Fruit fly (Drosophila melanogaster): ENCODE data around the gene CG8188.
A peak's percentile ranks its signal among the peaks of the same experiment; 100 is the strongest.

The CG8188 gene

dm6 chrX:17698864-17699504, 3.8 kb downstream of the CG8188 start (continued):
- TF ChIP-seq Nf-YA (GFP tag; IDR thresholded peaks at IDR 0.05) (peak; percentile 65), CG2678 (tag; optimal IDR thresholded peaks at IDR 0.05) (peak; percentile 95), ems (GFP tag; optimal IDR thresholded peaks at IDR 0.05) (peak; percentile 80), pros (GFP tag; optimal IDR thresholded peaks at IDR 0.05) (peak; percentile 54), CG3726 (GFP tag; IDR thresholded peaks at IDR 0.05) (no peak), CG6791 (GFP tag; IDR thresholded peaks at IDR 0.05; ENCODE audit: partially characterized antibody) (no peak), CG6854 (GFP tag; optimal IDR thresholded peaks at IDR 0.05) (peak; percentile 89), dysf (GFP tag; IDR thresholded peaks at IDR 0.05) (peak; percentile 87; the same call in 2 of the 3 replicates), CG14710 (tag; optimal IDR thresholded peaks at IDR 0.05) (peak; percentile 86), tna (GFP tag; IDR thresholded peaks at IDR 0.05; ENCODE audit: partially characterized antibody) (no peak), CG5953 (GFP tag; IDR thresholded peaks at IDR 0.05) (no peak), Oli (tag; optimal IDR thresholded peaks at IDR 0.05) (peak; percentile 91), dimm (GFP tag; IDR thresholded peaks at IDR 0.05) (no peak), CG9817 (tag; optimal IDR thresholded peaks at IDR 0.05) (peak; percentile 71), row (GFP tag; IDR thresholded peaks at IDR 0.05) (peak; percentile 92), rib (GFP tag; IDR thresholded peaks at IDR 0.05) (no peak), Fer1 (GFP tag; optimal IDR thresholded peaks at IDR 0.05) (peak; percentile 90), croc (GFP tag; conservative IDR thresholded peaks at IDR 0.05) (peak; percentile 62), Eip74EF (GFP tag; optimal IDR thresholded peaks at IDR 0.05) (peak in 1 of 2 experiments; percentile 73), CG10959 (GFP tag; IDR thresholded peaks at IDR 0.05) (peak; percentile 37), her (GFP tag; optimal IDR thresholded peaks at IDR 0.05) (peak; percentile 75), HmgZ (tag; optimal IDR thresholded peaks at IDR 0.05) (peak; percentile 79), CG17568 (GFP tag; optimal IDR thresholded peaks at IDR 0.05) (peak; percentile 83), CG4424 (GFP tag; optimal IDR thresholded peaks at IDR 0.05) (peak; percentile 84), zfh2 (GFP tag; optimal IDR thresholded peaks at IDR 0.05) (peak; percentile 80), CG18476 (GFP tag; optimal IDR thresholded peaks at IDR 0.05) (peak; percentile 85), Ets65A (GFP tag) (peak; percentile 98), vfl (GFP tag; optimal IDR thresholded peaks at IDR 0.05) (peak; percentile 75), Nf-YB (GFP tag; optimal IDR thresholded peaks at IDR 0.05) (peak; percentile 76), Mrtf (GFP tag; IDR thresholded peaks at IDR 0.05) (peak; percentile 68; the same call in 2 of the 3 replicates), CG2202 (tag; optimal IDR thresholded peaks at IDR 0.05) (peak; percentile 34), CG9797 (GFP tag; optimal IDR thresholded peaks at IDR 0.05) (peak; percentile 14), CG11398 (GFP tag; optimal IDR thresholded peaks at IDR 0.05) (peak; percentile 68), CG17328 (GFP tag; IDR thresholded peaks at IDR 0.05) (no peak), wor (GFP tag; IDR thresholded peaks at IDR 0.05) (peak; percentile 51; the same call in 1 of the 2 replicates), HHEX (GFP tag; optimal IDR thresholded peaks at IDR 0.05) (peak; percentile 83), Blimp-1 (GFP tag; optimal IDR thresholded peaks at IDR 0.05) (peak; percentile 76), fd96Cb (tag; optimal IDR thresholded peaks at IDR 0.05) (peak; percentile 83), Bteb2 (GFP tag; optimal IDR thresholded peaks at IDR 0.05) (peak; percentile 86), CG9609 (GFP tag; optimal IDR thresholded peaks at IDR 0.05) (peak; percentile 75), CG7372 (GFP tag; IDR thresholded peaks at IDR 0.05) (peak; percentile 63; the same call in 1 of the 2 replicates), Fer2 (tag; optimal IDR thresholded peaks at IDR 0.05) (peak; percentile 64), slou (GFP tag; optimal IDR thresholded peaks at IDR 0.05) (peak; percentile 72), sens (GFP tag) (peak; percentile 97), CG43689 (GFP tag; IDR thresholded peaks at IDR 0.05) (0 out of 2 replicates have a peak, but pooled peaks have one; percentile 30), dmrt11E (tag; optimal IDR thresholded peaks at IDR 0.05) (peak; percentile 83), CG1529 (GFP tag; optimal IDR thresholded peaks at IDR 0.05) (peak; percentile 78), CG42726 (GFP tag; IDR thresholded peaks at IDR 0.05; ENCODE audit: partially characterized antibody) (no peak), Usf (GFP tag; optimal IDR thresholded peaks at IDR 0.05) (peak; percentile 82), Ptx1 (GFP tag; IDR thresholded peaks at IDR 0.05) (peak; percentile 82)
